Worm (Caenorhabditis elegans) whole organism, midembryonic: ENCODE results near the gene F07C3.9.

Experiments
- flt-1 ChIP-seq: fragments of 200-800 bp; sonication (Bioruptor generic); IDR thresholded peaks from 2 replicates; pipeline ENCODE4 v1.3.6; 2022; ENCODE audit warnings: missing genetic modification characterization, missing compliant biosample characterization
- ref-1 ChIP-seq: fragments of 200-800 bp; sonication (Bioruptor generic); conservative IDR thresholded peaks from 2 replicates; pipeline ENCODE4 v1.3.6; 2022; ENCODE audit warnings: missing genetic modification reagents, missing genetic modification characterization, missing compliant biosample characterization
- ztf-23 ChIP-seq: fragments of 200-800 bp; sonication (Bioruptor generic); IDR thresholded peaks from 2 replicates; pipeline ENCODE4 v1.3.6; 2022; ENCODE audit warnings: missing genetic modification reagents, missing genetic modification characterization, missing compliant biosample characterization
- ztf-29 ChIP-seq: fragments of 200-800 bp; sonication (Bioruptor generic); IDR thresholded peaks from 2 replicates; pipeline ENCODE4 v1.3.6; 2022; ENCODE audit warnings: missing genetic modification reagents, missing genetic modification characterization, missing compliant biosample characterization

DNA sequence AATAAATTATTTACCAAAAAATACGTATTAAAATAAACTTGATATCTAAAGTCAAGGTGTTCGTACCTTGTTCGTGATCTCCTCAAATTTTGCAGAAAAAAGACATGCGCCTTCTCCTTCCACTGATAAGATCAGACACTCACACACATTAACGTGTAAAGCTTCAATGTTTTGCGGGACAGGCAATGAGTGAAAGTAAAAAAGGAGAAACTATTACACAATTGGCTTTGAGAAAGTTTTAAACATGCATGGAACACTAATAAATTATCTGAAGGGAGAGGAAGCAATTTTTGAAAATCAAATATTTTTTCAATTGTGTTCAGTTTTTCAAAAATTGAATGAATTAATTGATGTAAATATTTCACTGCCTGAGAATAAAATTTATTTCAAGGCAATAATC, 29.5 kb downstream of the F07C3.9 start:
- TF ChIP-seq ztf-29 (GFP tag; lab: Robert Waterston, UW) (no peak), ztf-23 (no peak), flt-1 (GFP tag; lab: Robert Waterston, UW) (no peak), ref-1 (no peak)
